Worm (Caenorhabditis elegans): ENCODE results near the gene F22F7.2.

DNA sequence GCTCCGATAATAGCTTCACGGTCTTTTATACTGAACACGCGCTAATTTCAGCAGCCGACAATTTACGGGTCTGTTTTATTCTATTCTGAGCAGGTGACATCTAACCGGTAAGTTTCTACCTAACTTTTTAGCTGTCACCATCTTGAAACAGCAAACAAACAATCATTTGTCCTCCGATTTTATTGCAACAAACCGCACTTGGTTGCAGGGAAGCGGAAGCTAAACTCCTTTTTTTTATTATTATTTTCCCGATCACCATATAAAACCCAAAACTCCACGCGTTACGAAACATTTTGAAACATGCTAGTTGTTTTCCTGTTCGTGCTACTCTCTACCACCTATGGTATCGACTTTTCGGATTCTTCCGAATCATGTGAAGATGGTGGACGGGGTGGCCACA is 24.9 kb upstream of the F22F7.2 start, which contains the start of gene clec-208:
- TF ChIP-seq dao-5 (tag; optimal IDR thresholded peaks at IDR 0.05), result no peak
- no peak for TF ChIP-seq him-1 (tag; optimal IDR thresholded peaks at IDR 0.05)
- TF ChIP-seq W03F9.2 (tag; optimal IDR thresholded peaks at IDR 0.05), result no peak
